Fruit fly (Drosophila melanogaster) whole organism: ENCODE results near the gene VGlut.

ENCODE experiments used
- CG8478 ChIP-seq: fragments of >200 bp; optimal IDR thresholded peaks from 2 replicates; lab custom pipeline; 2018; ENCODE audit warnings: inconsistent platforms
- Dll ChIP-seq: fragments of >200 bp; optimal IDR thresholded peaks from 2 replicates; lab custom pipeline; 2017
- EcR ChIP-seq, 2 experiments: fragments of >200 bp; optimal IDR thresholded peaks; 2 replicates each; lab custom pipeline; 2017; ENCODE audit warnings: missing biosample characterization in 2 of 2, missing genetic modification characterization in 2 of 2, missing genetic modification reagents in 2 of 2
- pan ChIP-seq: fragments of >200 bp; optimal IDR thresholded peaks from 2 replicates; lab custom pipeline; 2017
- psq ChIP-seq: fragments of >200 bp; optimal IDR thresholded peaks from 2 replicates; lab custom pipeline; 2017
- usp ChIP-seq: fragments of >200 bp; optimal IDR thresholded peaks from 2 replicates; lab custom pipeline; 2017; ENCODE audit warnings: missing biosample characterization, missing genetic modification characterization, mixed read lengths

Gene VGlut

dm6 chr2L:2426444-2427188 lies 26.5 kb downstream of the VGlut start:
- no peak for TF ChIP-seq usp (GFP tag; lab: Kevin White, UChicago)
- no peak for TF ChIP-seq Dll (lab: Kevin White, UChicago)
- no peak for TF ChIP-seq psq (lab: Kevin White, UChicago)
- no peak for TF ChIP-seq CG8478 (lab: Kevin White, UChicago)
- no peak for TF ChIP-seq EcR (GFP tag; optimal IDR thresholded peaks at IDR 0.05; lab: Kevin White, UChicago)
- no peak for TF ChIP-seq pan (lab: Kevin White, UChicago)

- no peak for TF ChIP-seq pan (lab: Kevin White, UChicago)
- no peak for TF ChIP-seq EcR (GFP tag; optimal IDR thresholded peaks at IDR 0.05; lab: Kevin White, UChicago)
- TF ChIP-seq Dll (lab: Kevin White, UChicago): no peak
- no peak for TF ChIP-seq psq (lab: Kevin White, UChicago)
- no peak for TF ChIP-seq CG8478 (lab: Kevin White, UChicago)
- no peak for TF ChIP-seq usp (GFP tag; lab: Kevin White, UChicago)
Observed at dm6 chr2L:2427384-2428208, 27.5 kb downstream of the VGlut start.

dm6 chr2L:2428209-2428488 lies 28.1 kb downstream of the VGlut start, which contains the start of gene dpp:
Gene dpp, plus strand, starts transcription at chr2L:2428372.
- no peak for TF ChIP-seq usp (GFP tag; lab: Kevin White, UChicago)
- no peak for TF ChIP-seq CG8478 (lab: Kevin White, UChicago)
- no peak for TF ChIP-seq Dll (lab: Kevin White, UChicago)
- no peak for TF ChIP-seq pan (lab: Kevin White, UChicago)
- no peak for TF ChIP-seq psq (lab: Kevin White, UChicago)
- no peak for TF ChIP-seq EcR (GFP tag; optimal IDR thresholded peaks at IDR 0.05; lab: Kevin White, UChicago)

dm6 chr2L:2429588-2429987 lies 29.5 kb downstream of the VGlut start:
- TF ChIP-seq CG8478 (lab: Kevin White, UChicago): no peak
- TF ChIP-seq Dll (lab: Kevin White, UChicago): no peak
- TF ChIP-seq pan (lab: Kevin White, UChicago): no peak
- no peak for TF ChIP-seq usp (GFP tag; lab: Kevin White, UChicago)
- no peak for TF ChIP-seq EcR (GFP tag; optimal IDR thresholded peaks at IDR 0.05; lab: Kevin White, UChicago)

dm6 chr2L:2430251-2430650 lies 30.2 kb downstream of the VGlut start:
- TF ChIP-seq psq (lab: Kevin White, UChicago) (no peak), Dll (lab: Kevin White, UChicago) (no peak), EcR (GFP tag; optimal IDR thresholded peaks at IDR 0.05; lab: Kevin White, UChicago) (no peak), pan (lab: Kevin White, UChicago) (no peak), usp (GFP tag; lab: Kevin White, UChicago) (no peak), CG8478 (lab: Kevin White, UChicago) (no peak)

dm6 chr2L:2432809-2433493 lies 32.9 kb downstream of the VGlut start:
- TF ChIP-seq usp (GFP tag; lab: Kevin White, UChicago): no peak
- TF ChIP-seq psq (lab: Kevin White, UChicago): no peak
- TF ChIP-seq pan (lab: Kevin White, UChicago): no peak
- TF ChIP-seq CG8478 (lab: Kevin White, UChicago): no peak
- no peak for TF ChIP-seq EcR (GFP tag; optimal IDR thresholded peaks at IDR 0.05; lab: Kevin White, UChicago)
- no peak for TF ChIP-seq Dll (lab: Kevin White, UChicago)

dm6 chr2L:2433494-2434054 lies 33.5 kb downstream of the VGlut start:
- TF ChIP-seq CG8478 (lab: Kevin White, UChicago) (no peak), usp (GFP tag; lab: Kevin White, UChicago) (no peak), psq (lab: Kevin White, UChicago) (no peak), EcR (GFP tag; optimal IDR thresholded peaks at IDR 0.05; lab: Kevin White, UChicago) (no peak), Dll (lab: Kevin White, UChicago) (no peak), pan (lab: Kevin White, UChicago) (no peak)

dm6 chr2L:2434222-2434621 lies 34.1 kb downstream of the VGlut start:
- TF ChIP-seq Dll (lab: Kevin White, UChicago): no peak
- no peak for TF ChIP-seq EcR (GFP tag; optimal IDR thresholded peaks at IDR 0.05; lab: Kevin White, UChicago)
- TF ChIP-seq pan (lab: Kevin White, UChicago): no peak
- no peak for TF ChIP-seq usp (GFP tag; lab: Kevin White, UChicago)
- no peak for TF ChIP-seq CG8478 (lab: Kevin White, UChicago)
- TF ChIP-seq psq (lab: Kevin White, UChicago): no peak

- no peak for TF ChIP-seq Dll (lab: Kevin White, UChicago)
- TF ChIP-seq psq (lab: Kevin White, UChicago): no peak
- TF ChIP-seq pan (lab: Kevin White, UChicago): no peak
- no peak for TF ChIP-seq EcR (GFP tag; optimal IDR thresholded peaks at IDR 0.05; lab: Kevin White, UChicago)
- no peak for TF ChIP-seq CG8478 (lab: Kevin White, UChicago)
- TF ChIP-seq usp (GFP tag; lab: Kevin White, UChicago): no peak
Observed at dm6 chr2L:2436258-2436657, 36.2 kb downstream of the VGlut start.

- no peak for TF ChIP-seq usp (GFP tag; lab: Kevin White, UChicago)
- no peak for TF ChIP-seq pan (lab: Kevin White, UChicago)
- TF ChIP-seq EcR (GFP tag; optimal IDR thresholded peaks at IDR 0.05; lab: Kevin White, UChicago): no peak
- TF ChIP-seq Dll (lab: Kevin White, UChicago): no peak
- no peak for TF ChIP-seq psq (lab: Kevin White, UChicago)
- TF ChIP-seq CG8478 (lab: Kevin White, UChicago): no peak
Observed at dm6 chr2L:2438640-2439276, 38.7 kb downstream of the VGlut start.
